Worm (Caenorhabditis elegans): Measurements from ENCODE around the gene T01C8.2.

T01C8.2 gene

DNA sequence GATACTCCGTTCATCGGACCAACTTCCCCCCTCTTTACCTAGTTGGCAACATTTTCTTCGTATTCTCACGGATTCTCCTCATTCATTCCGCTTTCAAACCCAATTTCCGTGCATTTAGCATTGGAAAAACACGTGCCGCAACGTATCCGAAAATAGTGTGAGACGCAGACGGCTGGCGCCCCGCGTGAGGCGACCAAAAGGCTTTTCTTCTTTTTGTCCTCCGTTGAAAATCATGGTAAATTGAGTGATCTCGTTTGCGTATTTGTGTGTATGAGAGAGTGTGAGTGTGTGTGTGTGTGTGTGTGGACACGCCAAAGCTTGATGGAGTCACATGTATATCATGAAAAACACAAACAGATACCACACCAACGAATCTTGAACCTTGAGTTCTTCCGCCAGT is 10.6 kb downstream of the T01C8.2 start:
- TF ChIP-seq K11D2.4 (GFP tag; IDR thresholded peaks at IDR 0.05) (peak; percentile 79), athp-1 (tag; optimal IDR thresholded peaks at IDR 0.05) (no peak), Y95B8A.8 (GFP tag; IDR thresholded peaks at IDR 0.05) (0 out of 2 replicates have a peak, but pooled peaks have one; percentile 8), nhr-80 (tag; optimal IDR thresholded peaks at IDR 0.05) (peak; percentile 82), F49E8.2 (tag; optimal IDR thresholded peaks at IDR 0.05; ENCODE audit: insufficient read depth) (no peak), lin-35 (GFP tag; optimal IDR thresholded peaks at IDR 0.05) (peak in 1 of 3 experiments; percentile 56), let-526 (GFP tag; IDR thresholded peaks at IDR 0.05) (peak; percentile 74; the same call in 1 of the 2 replicates), ets-4 (GFP tag; optimal IDR thresholded peaks at IDR 0.05) (peak; percentile 45), hsf-1 (GFP tag; IDR thresholded peaks at IDR 0.05) (no peak), sea-2 (GFP tag; IDR thresholded peaks at IDR 0.05) (no peak), mcd-1 (GFP tag; IDR thresholded peaks at IDR 0.05) (peak; percentile 61), atf-7 (tag; optimal IDR thresholded peaks at IDR 0.05) (peak; percentile 71), ztf-28 (GFP tag; IDR thresholded peaks at IDR 0.05) (no peak), Y79H2A.3 (GFP tag; conservative IDR thresholded peaks at IDR 0.05) (no peak), bed-2 (GFP tag; IDR thresholded peaks at IDR 0.05) (no peak), lin-54 (GFP tag; optimal IDR thresholded peaks at IDR 0.05) (peak; percentile 48), gei-17 (GFP tag; optimal IDR thresholded peaks at IDR 0.05) (peak; percentile 63), die-1 (tag; optimal IDR thresholded peaks at IDR 0.05) (peak; percentile 32), K12H6.12 (tag; optimal IDR thresholded peaks at IDR 0.05) (peak; percentile 98), F55B11.4 (tag; optimal IDR thresholded peaks at IDR 0.05; ENCODE audit: borderline replicate concordance, insufficient read depth) (no peak), attf-5 (GFP tag; optimal IDR thresholded peaks at IDR 0.05) (peak; percentile 93), ztf-26 (tag; optimal IDR thresholded peaks at IDR 0.05) (peak; percentile 90), ceh-40 (GFP tag; IDR thresholded peaks at IDR 0.05) (no peak), ceh-79 (tag; optimal IDR thresholded peaks at IDR 0.05) (no peak), ZK185.1 (tag; optimal IDR thresholded peaks at IDR 0.05; ENCODE audit: poor library complexity, severe bottlenecking) (peak; percentile 52), snpc-4 (GFP tag; optimal IDR thresholded peaks at IDR 0.05) (no peak), snpc-4 (tag; optimal IDR thresholded peaks at IDR 0.05) (peak in 2 of 4 experiments; percentile 55 to 57), sdz-38 (tag; optimal IDR thresholded peaks at IDR 0.05) (no peak), unc-130 (GFP tag; optimal IDR thresholded peaks at IDR 0.05) (no peak), tbx-9 (tag; optimal IDR thresholded peaks at IDR 0.05; ENCODE audit: borderline replicate concordance) (no peak), mxl-1 (tag; optimal IDR thresholded peaks at IDR 0.05) (no peak), B0336.3 (GFP tag; IDR thresholded peaks at IDR 0.05) (peak; percentile 89), bed-1 (GFP tag; IDR thresholded peaks at IDR 0.05) (no peak), pbrm-1 (GFP tag; IDR thresholded peaks at IDR 0.05) (peak; percentile 65), egl-18 (GFP tag; IDR thresholded peaks at IDR 0.05) (no peak), Y53G8AR.9 (GFP tag; conservative IDR thresholded peaks at IDR 0.05) (peak; percentile 62; the same call in 1 of the 2 replicates), lir-1 (GFP tag; conservative IDR thresholded peaks at IDR 0.05) (peak; percentile 73), Y53F4B.3 (GFP tag; IDR thresholded peaks at IDR 0.05) (no peak), snpc-3.4 (tag; optimal IDR thresholded peaks at IDR 0.05) (no peak), zfh-2 (GFP tag; conservative IDR thresholded peaks at IDR 0.05) (peak; percentile 91), F37B4.10 (GFP tag; IDR thresholded peaks at IDR 0.05) (no peak), ztf-3 (GFP tag; optimal IDR thresholded peaks at IDR 0.05) (peak; percentile 81), him-1 (tag; optimal IDR thresholded peaks at IDR 0.05) (no peak), rec-8 (tag; optimal IDR thresholded peaks at IDR 0.05) (no peak), lin-26 (GFP tag; IDR thresholded peaks at IDR 0.05) (peak; percentile 65; the same call in 1 of the 2 replicates), pha-4 (tag; optimal IDR thresholded peaks at IDR 0.05) (no peak), somi-1 (GFP tag; optimal IDR thresholded peaks at IDR 0.05) (peak; percentile 96), madf-3 (GFP tag; IDR thresholded peaks at IDR 0.05) (0 out of 2 replicates have a peak, but pooled peaks have one; percentile 53), xnd-1 (tag; optimal IDR thresholded peaks at IDR 0.05) (no peak)
